Worm (Caenorhabditis elegans) whole organism, late embryonic: ENCODE measurements around the gene C29F9.8.

ENCODE experiments used
- ama-1 ChIP-seq: fragments of 150-350 bp; optimal IDR thresholded peaks from 2 replicates; lab custom pipeline; 2014
- fkh-10 ChIP-seq: fragments of 150-350 bp; optimal IDR thresholded peaks from 2 replicates; lab custom pipeline; 2014; ENCODE audit warnings: missing biosample characterization, missing genetic modification reagents, missing genetic modification characterization
- hlh-30 ChIP-seq: sonication (generic microtip); optimal IDR thresholded peaks from 2 replicates; lab custom pipeline; 2017; ENCODE audit warnings: antibody characterized with exemption, missing genetic modification characterization, missing compliant biosample characterization; ENCODE audit not compliant: insufficient read depth
- nhr-11 ChIP-seq: fragments of 150-350 bp; optimal IDR thresholded peaks from 2 replicates; lab custom pipeline; 2014; ENCODE audit warnings: missing biosample characterization, missing genetic modification characterization
- pha-4 ChIP-seq: fragments of 150-350 bp; optimal IDR thresholded peaks from 2 replicates; lab custom pipeline; 2018; ENCODE audit warnings: missing biosample characterization, missing genetic modification reagents, missing genetic modification characterization
- pqm-1 ChIP-seq: sonication (generic microtip); optimal IDR thresholded peaks from 2 replicates; lab custom pipeline; 2016; ENCODE audit warnings: missing genetic modification characterization, missing compliant biosample characterization
- unc-42 ChIP-seq: sonication (generic microtip); optimal IDR thresholded peaks from 2 replicates; lab custom pipeline; 2016; ENCODE audit warnings: missing genotype, missing genetic modification characterization, missing compliant biosample characterization

DNA sequence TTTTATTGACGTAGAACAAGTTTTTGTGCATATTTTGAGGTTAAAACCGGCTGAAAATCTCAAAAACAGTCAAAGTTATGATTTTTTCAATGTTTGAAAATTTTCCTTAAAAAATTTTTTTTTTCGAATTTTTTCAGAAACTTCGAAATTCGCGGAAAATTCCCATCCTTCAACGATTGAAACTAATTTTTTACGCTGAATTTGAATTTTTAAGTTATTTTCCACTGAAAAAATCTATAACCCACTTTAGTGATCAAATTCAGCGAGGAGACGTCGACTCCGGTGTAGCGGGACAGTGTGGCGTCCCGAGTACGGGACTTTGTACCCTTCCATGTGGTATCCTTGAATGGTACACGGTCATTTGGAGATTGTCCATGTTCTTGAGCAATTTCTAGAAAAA, 4.7 kb downstream of the C29F9.8 start:
- TF ChIP-seq unc-42 (tag; lab: Kevin White, UChicago) (no peak), pqm-1 (tag; lab: Kevin White, UChicago) (no peak), hlh-30 (tag; lab: Kevin White, UChicago) (no peak), fkh-10 (GFP tag; lab: Kevin White, UChicago) (no peak), ama-1 (no peak), pha-4 (no peak), nhr-11 (no peak)
